Fruit fly (Drosophila melanogaster): ENCODE results near the gene mRpL1.

Gene mRpL1

DNA sequence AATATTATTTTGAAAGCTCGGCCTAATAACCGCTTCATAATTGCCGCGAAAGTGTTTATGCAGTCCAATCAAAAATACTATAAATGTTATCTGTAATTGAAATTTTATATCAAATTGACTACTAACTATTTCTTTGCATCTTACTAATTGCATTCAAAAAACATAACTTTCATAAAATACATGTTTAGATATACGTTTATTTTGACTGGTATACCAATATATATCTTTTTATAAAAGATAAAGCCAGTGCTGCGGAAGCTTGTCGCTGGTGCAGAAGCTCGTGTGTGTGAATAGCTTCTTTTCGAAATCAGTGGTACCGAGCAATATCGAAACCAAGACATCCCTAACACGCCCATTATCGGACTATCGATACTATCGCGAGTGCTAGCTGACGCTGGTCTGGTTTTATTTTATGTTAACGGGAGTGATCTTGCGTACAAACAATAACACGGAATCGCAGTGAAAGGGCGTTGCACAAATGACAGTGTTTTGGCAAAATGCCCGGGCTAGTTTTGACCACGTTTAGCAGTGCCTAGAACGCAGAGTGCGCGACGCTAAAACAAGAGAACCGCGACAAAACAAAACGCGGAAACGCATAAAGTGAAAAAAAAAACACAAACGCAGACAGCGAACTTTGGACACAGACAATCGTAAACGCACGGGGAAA, 48.3 kb downstream of the mRpL1 start, which contains the start of gene Atg13 (continued):
- TF ChIP-seq dac (GFP tag; optimal IDR thresholded peaks at IDR 0.05), result no peak
- TF ChIP-seq Hr39 (GFP tag; optimal IDR thresholded peaks at IDR 0.05), result no peak
- peak; percentile 90 to 94 for TF ChIP-seq ss (GFP tag; optimal IDR thresholded peaks at IDR 0.05)
- TF ChIP-seq CG4318 (GFP tag; optimal IDR thresholded peaks at IDR 0.05), result no peak
- peak; percentile 17 for TF ChIP-seq cyc (GFP tag; optimal IDR thresholded peaks at IDR 0.05)
- no peak for TF ChIP-seq fd59A (GFP tag; optimal IDR thresholded peaks at IDR 0.05)
- TF ChIP-seq Hr4 (GFP tag; optimal IDR thresholded peaks at IDR 0.05), result no peak
- TF ChIP-seq Gug (GFP tag; IDR thresholded peaks at IDR 0.05), result 0 out of 2 replicates have a peak, but pooled peaks have one; percentile 36
- TF ChIP-seq CG31627 (GFP tag; optimal IDR thresholded peaks at IDR 0.05), result peak; percentile 33
- TF ChIP-seq Sox15 (GFP tag; optimal IDR thresholded peaks at IDR 0.05), result no peak
- TF ChIP-seq vri (GFP tag; optimal IDR thresholded peaks at IDR 0.05), result no peak
- TF ChIP-seq Ets21C (GFP tag; optimal IDR thresholded peaks at IDR 0.05), result no peak
- peak; percentile 33 for TF ChIP-seq CG3032 (tag; optimal IDR thresholded peaks at IDR 0.05)
- TF ChIP-seq CG34406 (GFP tag; optimal IDR thresholded peaks at IDR 0.05), result no peak
- peak; percentile 64 for TF ChIP-seq Eip78C (GFP tag)
- TF ChIP-seq spab (GFP tag; optimal IDR thresholded peaks at IDR 0.05), result no peak
- no peak for TF ChIP-seq Eip93F (GFP tag; optimal IDR thresholded peaks at IDR 0.05)
- no peak for TF ChIP-seq CG8632 (GFP tag; optimal IDR thresholded peaks at IDR 0.05)
- no peak for TF ChIP-seq CG16779 (tag; optimal IDR thresholded peaks at IDR 0.05)
- TF ChIP-seq CG6276 (GFP tag; optimal IDR thresholded peaks at IDR 0.05), result peak; percentile 94
- peak; percentile 32 for TF ChIP-seq esn (GFP tag; optimal IDR thresholded peaks at IDR 0.05)
- TF ChIP-seq Lpt (GFP tag; optimal IDR thresholded peaks at IDR 0.05), result peak; percentile 60
- TF ChIP-seq CG6808 (GFP tag; optimal IDR thresholded peaks at IDR 0.05), result peak; percentile 92
- TF ChIP-seq achi (GFP tag; optimal IDR thresholded peaks at IDR 0.05), result no peak
